ENCODE assay signal across 1 fruit fly cellular context in the genomic region with DNA sequence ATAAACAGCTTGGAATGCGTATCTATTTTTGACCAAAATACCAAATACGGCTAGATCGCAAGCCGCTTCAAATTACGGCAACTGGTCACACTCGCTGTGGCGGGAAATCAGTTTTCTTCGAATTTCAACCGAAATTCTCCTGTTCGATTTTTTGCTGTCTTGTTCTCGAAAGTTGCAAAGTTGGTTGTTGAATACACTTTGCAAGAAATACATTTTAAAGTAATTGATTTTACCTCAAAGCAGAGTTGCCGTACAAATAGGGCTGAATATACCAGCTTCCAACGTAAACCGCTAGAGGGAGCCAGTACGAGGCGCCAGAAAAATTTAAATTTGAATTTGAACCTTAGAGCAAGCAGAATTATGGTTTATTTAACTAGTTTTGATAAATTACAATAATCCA.
TF ChIP-seq lines count a peak whose summit lies in the region.

A gene (minus strand): TSS at position 43 of the 400 bp plus-strand sequence.

TF ChIP-seq in whole organism, embryonic, 481 proteins besides CTCF, POLR2A, EP300 and RAD21 (continued from another document and continues in another):
- no peak for TF ChIP-seq CG10147 (GFP tag; optimal IDR thresholded peaks at IDR 0.05; lab: Kevin White, UChicago)
- TF ChIP-seq tna (GFP tag; IDR thresholded peaks at IDR 0.05; lab: Robert Waterston, UW; ENCODE audit: partially characterized antibody): no peak
- TF ChIP-seq Doc3 (GFP tag; IDR thresholded peaks at IDR 0.05; lab: Robert Waterston, UW; ENCODE audit: partially characterized antibody): no peak
- peak; percentile 64 for TF ChIP-seq CG33213 (GFP tag; optimal IDR thresholded peaks at IDR 0.05; lab: Kevin White, UChicago)
- no peak for TF ChIP-seq CG16813 (GFP tag; IDR thresholded peaks at IDR 0.05; lab: Robert Waterston, UW; ENCODE audit: partially characterized antibody)
- TF ChIP-seq CG18619 (GFP tag; optimal IDR thresholded peaks at IDR 0.05; lab: Kevin White, UChicago): no peak
- TF ChIP-seq CG18011 (GFP tag; optimal IDR thresholded peaks at IDR 0.05; lab: Kevin White, UChicago): no peak
- TF ChIP-seq CG1233 (GFP tag; optimal IDR thresholded peaks at IDR 0.05; lab: Kevin White, UChicago): no peak
- TF ChIP-seq HLH3B (GFP tag; IDR thresholded peaks at IDR 0.05; lab: Robert Waterston, UW): no peak
- no peak for TF ChIP-seq Six4 (GFP tag; optimal IDR thresholded peaks at IDR 0.05; lab: Kevin White, UChicago)
- no peak for TF ChIP-seq CG5180 (GFP tag; optimal IDR thresholded peaks at IDR 0.05; lab: Kevin White, UChicago)
- TF ChIP-seq Elba2 (GFP tag; optimal IDR thresholded peaks at IDR 0.05; lab: Kevin White, UChicago): peak; percentile 17
- TF ChIP-seq klu (GFP tag; IDR thresholded peaks at IDR 0.05; lab: Robert Waterston, UW): no peak
- no peak for TF ChIP-seq Fer3 (tag; optimal IDR thresholded peaks at IDR 0.05; lab: Kevin White, UChicago)
- no peak for TF ChIP-seq CG15601 (tag; optimal IDR thresholded peaks at IDR 0.05; lab: Kevin White, UChicago)
- no peak for TF ChIP-seq CG5953 (GFP tag; IDR thresholded peaks at IDR 0.05; lab: Robert Waterston, UW)
- no peak for TF ChIP-seq sisA (GFP tag; IDR thresholded peaks at IDR 0.05; lab: Robert Waterston, UW)
- no peak; the same call in 1 of the 2 replicates for TF ChIP-seq CG31441 (GFP tag; IDR thresholded peaks at IDR 0.05; lab: Robert Waterston, UW)
- TF ChIP-seq gfzf (GFP tag; optimal IDR thresholded peaks at IDR 0.05; lab: Kevin White, UChicago): peak; percentile 95
- TF ChIP-seq Sox100B (GFP tag; optimal IDR thresholded peaks at IDR 0.05; lab: Kevin White, UChicago): no peak
- TF ChIP-seq CG6175 (GFP tag; IDR thresholded peaks at IDR 0.05; lab: Robert Waterston, UW): no peak
- TF ChIP-seq Atf6 (GFP tag; IDR thresholded peaks at IDR 0.05; lab: Robert Waterston, UW): no peak
- TF ChIP-seq sens-2 (GFP tag; IDR thresholded peaks at IDR 0.05; lab: Robert Waterston, UW): no peak
- TF ChIP-seq MTF-1 (GFP tag; optimal IDR thresholded peaks at IDR 0.05; lab: Kevin White, UChicago; ENCODE audit: borderline replicate concordance): no peak
- peak; percentile 94 for TF ChIP-seq Dp (GFP tag; optimal IDR thresholded peaks at IDR 0.05; lab: Kevin White, UChicago)
- no peak for TF ChIP-seq CG12219 (GFP tag; optimal IDR thresholded peaks at IDR 0.05; lab: Kevin White, UChicago)
- TF ChIP-seq CG8478 (optimal IDR thresholded peaks at IDR 0.05; lab: Kevin White, UChicago): no peak
- no peak for TF ChIP-seq CG14441 (GFP tag; IDR thresholded peaks at IDR 0.05; lab: Robert Waterston, UW)
- peak; percentile 54 for TF ChIP-seq pros (GFP tag; optimal IDR thresholded peaks at IDR 0.05; lab: Kevin White, UChicago)
- TF ChIP-seq Stat92E (GFP tag; optimal IDR thresholded peaks at IDR 0.05; lab: Kevin White, UChicago): peak in 1 of 3 experiments; percentile 9
- no peak for TF ChIP-seq bowl (GFP tag; IDR thresholded peaks at IDR 0.05; lab: Robert Waterston, UW)
- TF ChIP-seq Mes4 (GFP tag; optimal IDR thresholded peaks at IDR 0.05; lab: Kevin White, UChicago): no peak
- TF ChIP-seq Dek (tag; optimal IDR thresholded peaks at IDR 0.05; lab: Kevin White, UChicago): peak; percentile 12
- peak; percentile 33 for TF ChIP-seq Hmr (GFP tag; optimal IDR thresholded peaks at IDR 0.05; lab: Kevin White, UChicago)
- TF ChIP-seq Meics (GFP tag; optimal IDR thresholded peaks at IDR 0.05; lab: Kevin White, UChicago): no peak
- TF ChIP-seq Rx (GFP tag; IDR thresholded peaks at IDR 0.05; lab: Robert Waterston, UW): no peak
- TF ChIP-seq kah (GFP tag; optimal IDR thresholded peaks at IDR 0.05; lab: Kevin White, UChicago): no peak
- TF ChIP-seq Med (GFP tag; lab: Kevin White, UChicago): peak; percentile 15
- TF ChIP-seq pita (GFP tag; optimal IDR thresholded peaks at IDR 0.05; lab: Kevin White, UChicago): peak; percentile 30
- no peak for TF ChIP-seq dan (GFP tag; IDR thresholded peaks at IDR 0.05; lab: Robert Waterston, UW)
- peak; percentile 56 for TF ChIP-seq CoRest (tag; optimal IDR thresholded peaks at IDR 0.05; lab: Kevin White, UChicago)
- peak; percentile 99 for TF ChIP-seq E2f2 (GFP tag; IDR thresholded peaks at IDR 0.05; lab: Robert Waterston, UW)
- TF ChIP-seq CG17612 (GFP tag; IDR thresholded peaks at IDR 0.05; lab: Robert Waterston, UW): no peak
- TF ChIP-seq CG12769 (tag; optimal IDR thresholded peaks at IDR 0.05; lab: Kevin White, UChicago): no peak
- peak; percentile 72 for TF ChIP-seq Myb (GFP tag; optimal IDR thresholded peaks at IDR 0.05; lab: Kevin White, UChicago)
- TF ChIP-seq ken (GFP tag; IDR thresholded peaks at IDR 0.05; lab: Robert Waterston, UW): no peak
- no peak for TF ChIP-seq chif (GFP tag; optimal IDR thresholded peaks at IDR 0.05; lab: Kevin White, UChicago)
- no peak for TF ChIP-seq twi (tag; optimal IDR thresholded peaks at IDR 0.05; lab: Kevin White, UChicago)
- peak; percentile 11; the same call in 1 of the 2 replicates for TF ChIP-seq CG42726 (GFP tag; IDR thresholded peaks at IDR 0.05; lab: Robert Waterston, UW; ENCODE audit: partially characterized antibody)
- no peak for TF ChIP-seq Dad (GFP tag; optimal IDR thresholded peaks at IDR 0.05; lab: Kevin White, UChicago)
- no peak for TF ChIP-seq peb (GFP tag; IDR thresholded peaks at IDR 0.05; lab: Robert Waterston, UW)
- peak; percentile 97 for TF ChIP-seq sd (tag; optimal IDR thresholded peaks at IDR 0.05; lab: Kevin White, UChicago)
- TF ChIP-seq CG12659 (GFP tag; optimal IDR thresholded peaks at IDR 0.05; lab: Kevin White, UChicago): peak; percentile 41
- TF ChIP-seq MESR4 (GFP tag; optimal IDR thresholded peaks at IDR 0.05; lab: Kevin White, UChicago): no peak
- TF ChIP-seq fd3F (GFP tag; optimal IDR thresholded peaks at IDR 0.05; lab: Kevin White, UChicago): no peak
- TF ChIP-seq CG9727 (GFP tag; optimal IDR thresholded peaks at IDR 0.05; lab: Kevin White, UChicago): no peak
- TF ChIP-seq kni (GFP tag; optimal IDR thresholded peaks at IDR 0.05; lab: Kevin White, UChicago): no peak
- no peak for TF ChIP-seq HLH4C (GFP tag; IDR thresholded peaks at IDR 0.05; lab: Robert Waterston, UW; ENCODE audit: partially characterized antibody)
- no peak for TF ChIP-seq scrt (GFP tag; optimal IDR thresholded peaks at IDR 0.05; lab: Kevin White, UChicago)
- no peak for TF ChIP-seq Bgb (GFP tag; IDR thresholded peaks at IDR 0.05; lab: Robert Waterston, UW; ENCODE audit: partially characterized antibody)
- TF ChIP-seq TFAM (GFP tag; optimal IDR thresholded peaks at IDR 0.05; lab: Kevin White, UChicago): no peak
- TF ChIP-seq mirr (GFP tag; optimal IDR thresholded peaks at IDR 0.05; lab: Kevin White, UChicago): no peak
- no peak for TF ChIP-seq CG10979 (tag; optimal IDR thresholded peaks at IDR 0.05; lab: Kevin White, UChicago)
- peak; percentile 95 for TF ChIP-seq hkb (optimal IDR thresholded peaks at IDR 0.05; lab: Kevin White, UChicago)
- TF ChIP-seq hkb (GFP tag; IDR thresholded peaks at IDR 0.05; lab: Robert Waterston, UW): no peak
- no peak for TF ChIP-seq esg (GFP tag; conservative IDR thresholded peaks at IDR 0.05; lab: Robert Waterston, UW)
- no peak for TF ChIP-seq CG30403 (GFP tag; optimal IDR thresholded peaks at IDR 0.05; lab: Kevin White, UChicago)
- no peak for TF ChIP-seq sr (GFP tag; IDR thresholded peaks at IDR 0.05; lab: Robert Waterston, UW)
- no peak for TF ChIP-seq CG12236 (GFP tag; optimal IDR thresholded peaks at IDR 0.05; lab: Kevin White, UChicago)
- no peak for TF ChIP-seq seq (GFP tag; IDR thresholded peaks at IDR 0.05; lab: Robert Waterston, UW)
- no peak for TF ChIP-seq CG9609 (GFP tag; optimal IDR thresholded peaks at IDR 0.05; lab: Kevin White, UChicago)
- TF ChIP-seq unc-4 (GFP tag; IDR thresholded peaks at IDR 0.05; lab: Robert Waterston, UW; ENCODE audit: partially characterized antibody): no peak
- TF ChIP-seq Nf-YC (tag; optimal IDR thresholded peaks at IDR 0.05; lab: Kevin White, UChicago): no peak
- TF ChIP-seq Oaz (GFP tag; IDR thresholded peaks at IDR 0.05; lab: Robert Waterston, UW): no peak
- TF ChIP-seq gt (GFP tag; IDR thresholded peaks at IDR 0.05; lab: Robert Waterston, UW): no peak
- TF ChIP-seq pzg (GFP tag; optimal IDR thresholded peaks at IDR 0.05; lab: Kevin White, UChicago): peak; percentile 79
- TF ChIP-seq stwl (tag; optimal IDR thresholded peaks at IDR 0.05; lab: Kevin White, UChicago): peak; percentile 61
- peak; percentile 39; the same call in 1 of the 3 replicates for TF ChIP-seq Opbp (GFP tag; IDR thresholded peaks at IDR 0.05; lab: Robert Waterston, UW; ENCODE audit: partially characterized antibody)
- TF ChIP-seq CG2120 (GFP tag; optimal IDR thresholded peaks at IDR 0.05; lab: Kevin White, UChicago): no peak
- no peak for TF ChIP-seq CG2199 (GFP tag; IDR thresholded peaks at IDR 0.05; lab: Robert Waterston, UW)
- TF ChIP-seq prd (optimal IDR thresholded peaks at IDR 0.05; lab: Kevin White, UChicago): no peak
- no peak for TF ChIP-seq prd (GFP tag; IDR thresholded peaks at IDR 0.05; lab: Robert Waterston, UW)
- peak; percentile 68 for TF ChIP-seq CG2116 (GFP tag; optimal IDR thresholded peaks at IDR 0.05; lab: Kevin White, UChicago)
- TF ChIP-seq Aef1 (GFP tag; IDR thresholded peaks at IDR 0.05; lab: Robert Waterston, UW): no peak
- no peak for TF ChIP-seq CG6689 (GFP tag; IDR thresholded peaks at IDR 0.05; lab: Robert Waterston, UW)
- no peak for TF ChIP-seq Hand (GFP tag; optimal IDR thresholded peaks at IDR 0.05; lab: Kevin White, UChicago)
- TF ChIP-seq CG15073 (GFP tag; optimal IDR thresholded peaks at IDR 0.05; lab: Kevin White, UChicago): no peak
- no peak for TF ChIP-seq BtbVII (GFP tag; optimal IDR thresholded peaks at IDR 0.05; lab: Kevin White, UChicago)
- no peak for TF ChIP-seq CG30020 (tag; optimal IDR thresholded peaks at IDR 0.05; lab: Kevin White, UChicago)
- no peak for TF ChIP-seq ttk (GFP tag; IDR thresholded peaks at IDR 0.05; lab: Robert Waterston, UW)
- no peak for TF ChIP-seq CG4360 (GFP tag; IDR thresholded peaks at IDR 0.05; lab: Robert Waterston, UW)
- TF ChIP-seq CG7839 (tag; optimal IDR thresholded peaks at IDR 0.05; lab: Kevin White, UChicago): no peak
- TF ChIP-seq CG2129 (GFP tag; IDR thresholded peaks at IDR 0.05; lab: Robert Waterston, UW; ENCODE audit: partially characterized antibody): no peak
- TF ChIP-seq CG30431 (GFP tag; optimal IDR thresholded peaks at IDR 0.05; lab: Kevin White, UChicago): no peak
- peak; percentile 42 for TF ChIP-seq HmgD (GFP tag; optimal IDR thresholded peaks at IDR 0.05; lab: Kevin White, UChicago)
- TF ChIP-seq Blimp-1 (GFP tag; optimal IDR thresholded peaks at IDR 0.05; lab: Kevin White, UChicago): no peak
- TF ChIP-seq Scr (GFP tag; IDR thresholded peaks at IDR 0.05; lab: Robert Waterston, UW; ENCODE audit: partially characterized antibody): no peak
- TF ChIP-seq abd-A (tag; optimal IDR thresholded peaks at IDR 0.05; lab: Kevin White, UChicago): no peak
- TF ChIP-seq Sry-β (GFP tag; optimal IDR thresholded peaks at IDR 0.05; lab: Kevin White, UChicago): no peak
- peak; percentile 40; the same call in 1 of the 2 replicates for TF ChIP-seq ato (GFP tag; IDR thresholded peaks at IDR 0.05; lab: Robert Waterston, UW; ENCODE audit: partially characterized antibody)
- TF ChIP-seq HLH54F (GFP tag; optimal IDR thresholded peaks at IDR 0.05; lab: Kevin White, UChicago): no peak
- peak in 1 of 2 experiments; percentile 29 for TF ChIP-seq dpn (GFP tag; optimal IDR thresholded peaks at IDR 0.05; lab: Kevin White, UChicago)
- TF ChIP-seq CG15269 (tag; optimal IDR thresholded peaks at IDR 0.05; lab: Kevin White, UChicago): no peak
- TF ChIP-seq gcm2 (GFP tag; optimal IDR thresholded peaks at IDR 0.05; lab: Kevin White, UChicago): no peak
- no peak for TF ChIP-seq ham (GFP tag; IDR thresholded peaks at IDR 0.05; lab: Robert Waterston, UW)
- TF ChIP-seq CG7357 (GFP tag; IDR thresholded peaks at IDR 0.05; lab: Robert Waterston, UW): no peak
- no peak for TF ChIP-seq pnt (GFP tag; optimal IDR thresholded peaks at IDR 0.05; lab: Kevin White, UChicago)
- no peak for TF ChIP-seq PHDP (tag; optimal IDR thresholded peaks at IDR 0.05; lab: Kevin White, UChicago)
- no peak for TF ChIP-seq tll (GFP tag; optimal IDR thresholded peaks at IDR 0.05; lab: Kevin White, UChicago)
- TF ChIP-seq sc (optimal IDR thresholded peaks at IDR 0.05; lab: Kevin White, UChicago): no peak
- no peak for TF ChIP-seq sc (GFP tag; optimal IDR thresholded peaks at IDR 0.05; lab: Kevin White, UChicago)
- no peak for TF ChIP-seq CG17361 (GFP tag; IDR thresholded peaks at IDR 0.05; lab: Robert Waterston, UW)
- no peak for TF ChIP-seq cad (GFP tag; optimal IDR thresholded peaks at IDR 0.05; lab: Kevin White, UChicago)
- no peak for TF ChIP-seq CG3407 (GFP tag; optimal IDR thresholded peaks at IDR 0.05; lab: Kevin White, UChicago)
- TF ChIP-seq CG10959 (GFP tag; IDR thresholded peaks at IDR 0.05; lab: Robert Waterston, UW): no peak
- TF ChIP-seq CG18764 (GFP tag; optimal IDR thresholded peaks at IDR 0.05; lab: Kevin White, UChicago): no peak
- no peak for TF ChIP-seq Fer2 (tag; optimal IDR thresholded peaks at IDR 0.05; lab: Kevin White, UChicago)
- TF ChIP-seq jigr1 (GFP tag; IDR thresholded peaks at IDR 0.05; lab: Robert Waterston, UW): no peak
- no peak for TF ChIP-seq bcd (GFP tag; optimal IDR thresholded peaks at IDR 0.05; lab: Kevin White, UChicago)
- TF ChIP-seq eyg (GFP tag; optimal IDR thresholded peaks at IDR 0.05; lab: Kevin White, UChicago): no peak
- TF ChIP-seq C15 (GFP tag; IDR thresholded peaks at IDR 0.05; lab: Robert Waterston, UW): no peak
- TF ChIP-seq BEAF-32 (GFP tag; optimal IDR thresholded peaks at IDR 0.05; lab: Kevin White, UChicago): peak; percentile 50
- no peak for TF ChIP-seq CG18599 (GFP tag; optimal IDR thresholded peaks at IDR 0.05; lab: Kevin White, UChicago)
- 0 out of 3 replicates have a peak, but pooled peaks have one; percentile 16 for TF ChIP-seq CG7963 (GFP tag; IDR thresholded peaks at IDR 0.05; lab: Robert Waterston, UW; ENCODE audit: partially characterized antibody)
- TF ChIP-seq gem (tag; optimal IDR thresholded peaks at IDR 0.05; lab: Kevin White, UChicago): no peak
- no peak for TF ChIP-seq wor (GFP tag; IDR thresholded peaks at IDR 0.05; lab: Robert Waterston, UW)
- peak; percentile 77 for TF ChIP-seq sens (GFP tag; lab: Kevin White, UChicago)
- no peak for TF ChIP-seq cato (GFP tag; optimal IDR thresholded peaks at IDR 0.05; lab: Kevin White, UChicago; ENCODE audit: borderline replicate concordance)
- TF ChIP-seq Tbp (GFP tag; optimal IDR thresholded peaks at IDR 0.05; lab: Kevin White, UChicago): no peak
- TF ChIP-seq CG18476 (GFP tag; optimal IDR thresholded peaks at IDR 0.05; lab: Kevin White, UChicago): no peak
- no peak for TF ChIP-seq CG7987 (GFP tag; optimal IDR thresholded peaks at IDR 0.05; lab: Kevin White, UChicago)
- TF ChIP-seq onecut (GFP tag; IDR thresholded peaks at IDR 0.05; lab: Robert Waterston, UW): no peak
